Fruit fly (Drosophila melanogaster) whole organism, adult: ENCODE data around the gene FBXO11.

Experiments used
- CG11617 ChIP-seq: fragments of 200-800 bp; sonication (Bioruptor generic); optimal IDR thresholded peaks from 2 replicates; lab custom pipeline; 2017; ENCODE audit warnings: mild to moderate bottlenecking, missing biosample characterization, missing genetic modification reagents, missing genetic modification characterization
- CG12768 ChIP-seq: fragments of 200-800 bp; sonication (Bioruptor generic); optimal IDR thresholded peaks from 2 replicates; lab custom pipeline; 2017; ENCODE audit warnings: missing biosample characterization, missing genetic modification characterization, mild to moderate bottlenecking, moderate library complexity, missing genetic modification reagents
- CG14711 ChIP-seq: fragments of 200-800 bp; sonication (Bioruptor generic); optimal IDR thresholded peaks from 2 replicates; lab custom pipeline; 2018; ENCODE audit warnings: missing biosample characterization, mild to moderate bottlenecking, missing genetic modification characterization, moderate library complexity
- CG1620 ChIP-seq: fragments of 200-800 bp; sonication (Bioruptor generic); optimal IDR thresholded peaks from 2 replicates; lab custom pipeline; 2016; ENCODE audit warnings: missing biosample characterization, missing genetic modification characterization
- CG33017 ChIP-seq: fragments of 200-800 bp; sonication (Bioruptor generic); optimal IDR thresholded peaks from 2 replicates; lab custom pipeline; 2018; ENCODE audit warnings: missing biosample characterization, mild to moderate bottlenecking, missing genetic modification characterization, moderate library complexity
- CG5204 ChIP-seq: fragments of 200-800 bp; sonication (Bioruptor generic); optimal IDR thresholded peaks from 2 replicates; lab custom pipeline; 2016; ENCODE audit warnings: missing biosample characterization, missing genetic modification characterization
- CG7045 ChIP-seq: fragments of 200-800 bp; sonication (Bioruptor generic); optimal IDR thresholded peaks from 2 replicates; lab custom pipeline; 2017; ENCODE audit warnings: missing biosample characterization, mild to moderate bottlenecking, missing genetic modification characterization
- CG7101 ChIP-seq: fragments of 200-800 bp; sonication (Bioruptor generic); optimal IDR thresholded peaks from 2 replicates; lab custom pipeline; 2018; ENCODE audit warnings: missing biosample characterization, mild to moderate bottlenecking, missing genetic modification characterization, moderate library complexity
- Clk ChIP-seq: fragments of 200-800 bp; sonication (Bioruptor generic); optimal IDR thresholded peaks from 2 replicates; lab custom pipeline; 2017; ENCODE audit warnings: missing biosample characterization, missing genetic modification characterization
- Crg-1 ChIP-seq: fragments of 200-800 bp; sonication (Bioruptor generic); optimal IDR thresholded peaks from 2 replicates; lab custom pipeline; 2016; ENCODE audit warnings: missing biosample characterization, missing genetic modification characterization
- Hr96 ChIP-seq: fragments of 200-800 bp; sonication (Bioruptor generic); optimal IDR thresholded peaks from 2 replicates; lab custom pipeline; 2016; ENCODE audit warnings: missing biosample characterization, missing genetic modification characterization
- Mnt ChIP-seq: fragments of 200-800 bp; sonication (Bioruptor generic); optimal IDR thresholded peaks from 2 replicates; lab custom pipeline; 2016; ENCODE audit warnings: missing biosample characterization, mild to moderate bottlenecking, missing genetic modification characterization
- bab1 ChIP-seq: fragments of 200-800 bp; sonication (Bioruptor generic); optimal IDR thresholded peaks from 3 replicates; lab custom pipeline; 2019; ENCODE audit warnings: missing biosample characterization, mild to moderate bottlenecking, missing genetic modification characterization, moderate library complexity
- cic ChIP-seq: fragments of 200-800 bp; sonication (Bioruptor generic); optimal IDR thresholded peaks from 2 replicates; lab custom pipeline; 2017; ENCODE audit warnings: missing biosample characterization, mild to moderate bottlenecking, missing genetic modification characterization, moderate library complexity
- cnc ChIP-seq, 2 experiments: fragments of >200 bp; optimal IDR thresholded peaks; 2 replicates each; lab custom pipeline; 2017
- kay ChIP-seq: fragments of 200-800 bp; sonication (Bioruptor generic); peaks from one replicate; lab custom pipeline; 2016; ENCODE audit warnings: missing biosample characterization, missing genetic modification characterization, borderline replicate concordance
- ovo ChIP-seq: fragments of 200-800 bp; sonication (Bioruptor generic); optimal IDR thresholded peaks from 2 replicates; lab custom pipeline; 2016; ENCODE audit warnings: missing biosample characterization, missing genetic modification characterization
- pad ChIP-seq: fragments of 200-800 bp; sonication (Bioruptor generic); optimal IDR thresholded peaks from 3 replicates; lab custom pipeline; 2017; ENCODE audit warnings: missing biosample characterization, missing genetic modification characterization, mild to moderate bottlenecking, moderate library complexity, missing genetic modification reagents
- tj ChIP-seq: fragments of 200-800 bp; sonication (Bioruptor generic); optimal IDR thresholded peaks from 3 replicates; lab custom pipeline; 2017; ENCODE audit warnings: missing biosample characterization, mild to moderate bottlenecking, missing genetic modification characterization, moderate library complexity
- toe ChIP-seq: fragments of 200-800 bp; sonication (Bioruptor generic); optimal IDR thresholded peaks from 2 replicates; lab custom pipeline; 2016; ENCODE audit warnings: missing biosample characterization, missing genetic modification characterization

Gene FBXO11

dm6 chr3R:9808946-9809545 lies at the start of gene FBXO11:
Gene FBXO11 (minus strand): TSS chr3R:9809368.
- TF ChIP-seq tj (GFP tag; lab: Kevin White, UChicago) (peak; percentile 78), CG7101 (tag; lab: Kevin White, UChicago) (peak; percentile 19), CG12768 (GFP tag; lab: Kevin White, UChicago) (peak; percentile 79), pad (GFP tag; lab: Kevin White, UChicago) (peak; percentile 87), Clk (GFP tag; lab: Kevin White, UChicago) (peak; percentile 37), bab1 (GFP tag; lab: Kevin White, UChicago) (no peak), ovo (GFP tag; lab: Kevin White, UChicago) (peak; percentile 2), CG7045 (GFP tag; lab: Kevin White, UChicago) (peak; percentile 68), Crg-1 (peak; percentile 36), cnc (optimal IDR thresholded peaks at IDR 0.05; lab: Kevin White, UChicago) (no peak), kay (no peak), cic (GFP tag; lab: Kevin White, UChicago) (peak; percentile 81), CG5204 (no peak), Hr96 (GFP tag; lab: Kevin White, UChicago) (peak; percentile 67), CG14711 (tag; lab: Kevin White, UChicago) (peak; percentile 32), toe (GFP tag; lab: Kevin White, UChicago) (no peak), CG11617 (GFP tag; lab: Kevin White, UChicago) (peak; percentile 86), Mnt (GFP tag; lab: Kevin White, UChicago) (peak; percentile 67), CG1620 (no peak), CG33017 (tag; lab: Kevin White, UChicago) (peak; percentile 58)

dm6 chr3R:9857785-9858184 lies 48.6 kb upstream of the FBXO11 start:
- TF ChIP-seq CG33017 (tag; lab: Kevin White, UChicago) = no peak
- peak; percentile 16 for TF ChIP-seq CG7045 (GFP tag; lab: Kevin White, UChicago)

dm6 chr3R:9851653-9852052 lies 42.5 kb upstream of the FBXO11 start:
- TF ChIP-seq CG7045 (GFP tag; lab: Kevin White, UChicago) (no peak), Crg-1 (no peak), CG11617 (GFP tag; lab: Kevin White, UChicago) (no peak), CG5204 (no peak), bab1 (GFP tag; lab: Kevin White, UChicago) (no peak), ovo (GFP tag; lab: Kevin White, UChicago) (no peak), CG1620 (no peak), kay (no peak), tj (GFP tag; lab: Kevin White, UChicago) (no peak), cnc (optimal IDR thresholded peaks at IDR 0.05; lab: Kevin White, UChicago) (no peak), pad (GFP tag; lab: Kevin White, UChicago) (no peak), Clk (GFP tag; lab: Kevin White, UChicago) (no peak)

DNA sequence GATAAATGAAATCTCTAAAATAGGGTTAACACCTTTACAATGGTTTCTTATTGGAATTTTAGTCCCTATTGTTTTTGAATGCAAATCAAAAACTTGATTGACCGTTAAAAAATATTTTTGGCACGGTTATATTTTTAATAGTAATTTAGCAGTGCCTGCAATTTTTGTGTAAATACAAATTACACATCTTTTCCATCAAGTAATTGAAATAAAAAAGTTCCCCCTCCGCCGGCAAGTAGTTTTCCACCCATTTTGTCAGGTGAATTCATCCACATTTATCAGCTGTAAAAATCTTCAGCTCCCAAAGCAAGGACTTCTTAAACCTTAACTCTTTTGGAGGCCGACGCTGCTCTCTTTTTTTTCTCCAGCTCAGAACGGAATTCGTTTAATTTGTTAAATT lies 14.6 kb upstream of the FBXO11 start, which contains the start of gene CG34302:
TSS of gene CG34302 (minus strand) at position 101 of the 400 bp plus-strand sequence.
- no peak for TF ChIP-seq CG11617 (GFP tag; lab: Kevin White, UChicago)
- no peak for TF ChIP-seq toe (GFP tag; lab: Kevin White, UChicago)
- TF ChIP-seq CG14711 (tag; lab: Kevin White, UChicago) = no peak
- TF ChIP-seq pad (GFP tag; lab: Kevin White, UChicago) = no peak
- TF ChIP-seq ovo (GFP tag; lab: Kevin White, UChicago) = no peak
- TF ChIP-seq bab1 (GFP tag; lab: Kevin White, UChicago) = no peak
- no peak for TF ChIP-seq cnc (optimal IDR thresholded peaks at IDR 0.05; lab: Kevin White, UChicago)
- TF ChIP-seq CG5204 = no peak
- TF ChIP-seq cic (GFP tag; lab: Kevin White, UChicago) = no peak

DNA sequence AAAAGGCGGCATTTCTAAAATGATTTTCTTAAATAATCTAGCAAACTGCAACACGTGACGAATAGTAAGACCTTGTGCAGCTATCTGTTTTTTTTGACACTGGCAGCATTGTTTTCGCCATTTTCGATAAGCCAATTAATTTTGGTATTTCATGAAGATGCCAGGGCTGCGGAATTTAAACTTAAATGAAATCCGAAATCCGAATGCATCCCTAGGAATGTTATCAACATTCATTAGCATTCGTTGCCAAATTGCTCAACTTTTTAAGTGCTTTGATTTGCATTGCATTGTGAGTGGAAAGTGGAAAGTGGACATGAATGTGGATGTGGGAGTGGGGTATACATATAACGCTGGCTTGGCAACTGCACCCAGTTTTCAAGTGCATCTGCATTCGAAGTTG lies 11.9 kb upstream of the FBXO11 start, which contains the start of gene CG42857:
TSS of gene CG42857 (minus strand) at position 101 of the 400 bp plus-strand sequence.
- TF ChIP-seq Clk (GFP tag; lab: Kevin White, UChicago) (no peak), bab1 (GFP tag; lab: Kevin White, UChicago) (no peak), Hr96 (GFP tag; lab: Kevin White, UChicago) (no peak), pad (GFP tag; lab: Kevin White, UChicago) (no peak)

- no peak for TF ChIP-seq CG7101 (tag; lab: Kevin White, UChicago)
- no peak for TF ChIP-seq toe (GFP tag; lab: Kevin White, UChicago)
- TF ChIP-seq CG7045 (GFP tag; lab: Kevin White, UChicago) = no peak
- no peak for TF ChIP-seq CG33017 (tag; lab: Kevin White, UChicago)
- TF ChIP-seq CG11617 (GFP tag; lab: Kevin White, UChicago) = no peak
- TF ChIP-seq bab1 (GFP tag; lab: Kevin White, UChicago) = no peak
- no peak for TF ChIP-seq Crg-1
- TF ChIP-seq Clk (GFP tag; lab: Kevin White, UChicago) = no peak
- TF ChIP-seq Hr96 (GFP tag; lab: Kevin White, UChicago) = no peak
- TF ChIP-seq tj (GFP tag; lab: Kevin White, UChicago) = no peak
- no peak for TF ChIP-seq kay
- TF ChIP-seq CG5204 = no peak
- TF ChIP-seq CG1620 = no peak
Measured at dm6 chr3R:9819777-9820176, 10.6 kb upstream of the FBXO11 start, which contains the start of gene CG9458. Gene CG9458 (minus strand): TSS chr3R:9819877.
